Worm (Caenorhabditis elegans): ENCODE data around the gene srbc-67.
"Not testable (repeated sequence)": the region's sequence is repeated elsewhere in the genome, so short reads cannot be mapped to it uniquely, and the experiment has no call there.

srbc-67 gene

ce11 chrV:3562824-3563223 lies 21.8 kb upstream of the srbc-67 start, which contains the start of gene T24A6.16:
T24A6.16 (minus strand) TSS chrV:3562924.
- not testable (repeated sequence) for TF ChIP-seq unc-62 (GFP tag; optimal IDR thresholded peaks at IDR 0.05)

- not testable (repeated sequence) for TF ChIP-seq unc-62 (GFP tag; optimal IDR thresholded peaks at IDR 0.05)
These were observed 17.7 kb upstream of the srbc-67 start, which contains the start of gene T24A6.1 for ce11 chrV:3558744-3559143. T24A6.1 (plus strand) TSS chrV:3559044.

ce11 chrV:3557422-3557821 lies 16.4 kb upstream of the srbc-67 start, which contains the start of gene grl-31:
grl-31 (minus strand) TSS chrV:3557778.
- TF ChIP-seq unc-62 (GFP tag; optimal IDR thresholded peaks at IDR 0.05): no peak

- no peak for TF ChIP-seq unc-62 (GFP tag; optimal IDR thresholded peaks at IDR 0.05)
These were observed 15.0 kb upstream of the srbc-67 start, which contains the start of gene grl-30 for ce11 chrV:3555986-3556385. grl-30 (plus strand) TSS chrV:3556286.

ce11 chrV:3554869-3555268 lies 13.9 kb upstream of the srbc-67 start, which contains the start of gene grl-29:
grl-29 (minus strand) TSS chrV:3555236.
- TF ChIP-seq unc-62 (GFP tag; optimal IDR thresholded peaks at IDR 0.05): no peak

ce11 chrV:3552740-3553469 lies 11.9 kb upstream of the srbc-67 start, which contains the start of gene T24A6.20:
T24A6.20 (plus strand) TSS chrV:3553134.
- TF ChIP-seq unc-62 (GFP tag; optimal IDR thresholded peaks at IDR 0.05): no peak

- no peak for TF ChIP-seq unc-62 (GFP tag; optimal IDR thresholded peaks at IDR 0.05)
These were observed 10.7 kb upstream of the srbc-67 start, which contains the start of gene grl-28 for ce11 chrV:3551765-3552164. grl-28 (minus strand) TSS chrV:3551865.

ce11 chrV:3549553-3549952 lies 8.5 kb upstream of the srbc-67 start, which contains the start of gene sri-21:
sri-21 (plus strand) TSS chrV:3549853.
- TF ChIP-seq unc-62 (GFP tag; optimal IDR thresholded peaks at IDR 0.05): no peak

ce11 chrV:3548798-3549197 lies 7.8 kb upstream of the srbc-67 start, which contains the start of gene srw-130:
srw-130 (minus strand) TSS chrV:3548898.
- no peak for TF ChIP-seq unc-62 (GFP tag; optimal IDR thresholded peaks at IDR 0.05)

- no peak for TF ChIP-seq unc-62 (GFP tag; optimal IDR thresholded peaks at IDR 0.05)
These were observed 5.5 kb upstream of the srbc-67 start, which contains the start of gene srbc-68 for ce11 chrV:3546517-3546916. srbc-68 (minus strand) TSS chrV:3546617.

ce11 chrV:3543344-3543743 lies 2.3 kb upstream of the srbc-67 start, which contains the start of gene nhr-222:
nhr-222 (minus strand) TSS chrV:3543444.
- no peak for TF ChIP-seq unc-62 (GFP tag; optimal IDR thresholded peaks at IDR 0.05)

- TF ChIP-seq unc-62 (GFP tag; optimal IDR thresholded peaks at IDR 0.05): no peak
These were observed 2.7 kb downstream of the srbc-67 start, which contains the start of gene nhr-93 for ce11 chrV:3538307-3538706. nhr-93 (minus strand) TSS chrV:3538407.

ce11 chrV:3535260-3535659 lies 5.8 kb downstream of the srbc-67 start, which contains the start of gene nhr-221:
nhr-221 (minus strand) TSS chrV:3535360.
- no peak for TF ChIP-seq unc-62 (GFP tag; optimal IDR thresholded peaks at IDR 0.05)

ce11 chrV:3530403-3530802 lies 10.6 kb downstream of the srbc-67 start, which contains the start of gene srbc-66:
srbc-66 (plus strand) TSS chrV:3530703.
- no peak for TF ChIP-seq unc-62 (GFP tag; optimal IDR thresholded peaks at IDR 0.05)

- TF ChIP-seq unc-62 (GFP tag; optimal IDR thresholded peaks at IDR 0.05): no peak
These were observed 14.1 kb downstream of the srbc-67 start, which contains the start of gene str-260 for ce11 chrV:3526882-3527281. str-260 (plus strand) TSS chrV:3527182.

- TF ChIP-seq unc-62 (GFP tag; optimal IDR thresholded peaks at IDR 0.05): no peak
These were observed 16.0 kb downstream of the srbc-67 start, which contains the start of gene T24A6.7 for ce11 chrV:3524970-3525369. T24A6.7 (plus strand) TSS chrV:3525270.
